Fruit fly (Drosophila melanogaster): ENCODE results near the gene SA2.

DNA sequence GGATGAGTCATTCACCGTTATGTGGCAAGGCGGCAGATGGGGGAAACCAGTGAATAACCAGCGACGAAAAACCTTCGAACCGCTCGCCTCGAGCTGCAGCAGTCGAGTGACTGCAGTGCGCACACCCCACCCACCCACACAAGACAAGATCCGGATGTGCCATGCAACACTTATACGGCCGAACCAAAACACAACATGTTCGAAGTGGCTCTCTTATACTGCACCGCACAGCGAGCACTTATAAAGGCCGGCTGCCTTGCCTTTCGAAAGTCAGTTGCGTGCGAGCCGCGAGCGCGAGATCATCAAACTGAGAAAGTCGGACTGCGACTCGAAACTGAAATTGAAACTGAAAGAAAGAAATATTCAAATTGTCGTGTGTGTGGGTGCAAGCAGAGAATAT lies 25.9 kb upstream of the SA2 start, which contains the start of gene rho:
- TF ChIP-seq Sin3A (optimal IDR thresholded peaks at IDR 0.05) (no peak), h (optimal IDR thresholded peaks at IDR 0.05) (no peak)
